Fruit fly (Drosophila melanogaster): ENCODE measurements around the gene CG16711.

CG16711 gene

DNA sequence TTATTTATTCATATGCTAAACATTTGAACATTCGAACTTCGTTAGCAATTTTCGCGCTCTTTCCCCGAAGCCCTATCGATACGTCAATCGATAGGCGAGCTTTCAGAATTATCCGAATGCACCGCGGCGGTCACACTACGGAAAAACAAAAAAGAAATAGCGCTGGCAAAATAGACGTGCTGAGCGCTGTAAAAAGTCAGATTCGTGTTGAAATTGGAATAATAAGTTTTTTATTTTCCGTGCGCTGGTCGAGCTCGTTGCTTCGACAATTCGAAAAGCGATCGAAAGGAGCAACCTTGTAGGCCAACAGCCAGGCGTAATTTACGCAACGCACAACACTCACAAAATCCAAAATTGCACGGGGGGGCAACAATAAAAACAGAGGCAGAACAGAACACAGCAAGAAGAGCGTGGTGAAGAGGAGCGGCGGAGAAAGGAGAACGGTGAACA is 5.9 kb upstream of the CG16711 start, which contains the start of gene Ubc4:
Ubc4 (plus strand) TSS at position 144 of the 450 bp plus-strand sequence.
- TF ChIP-seq Dll (optimal IDR thresholded peaks at IDR 0.05) (no peak), CG8478 (optimal IDR thresholded peaks at IDR 0.05) (no peak), EcR (GFP tag; optimal IDR thresholded peaks at IDR 0.05) (no peak), pan (optimal IDR thresholded peaks at IDR 0.05) (no peak), usp (GFP tag; optimal IDR thresholded peaks at IDR 0.05) (no peak), psq (optimal IDR thresholded peaks at IDR 0.05) (no peak)

DNA sequence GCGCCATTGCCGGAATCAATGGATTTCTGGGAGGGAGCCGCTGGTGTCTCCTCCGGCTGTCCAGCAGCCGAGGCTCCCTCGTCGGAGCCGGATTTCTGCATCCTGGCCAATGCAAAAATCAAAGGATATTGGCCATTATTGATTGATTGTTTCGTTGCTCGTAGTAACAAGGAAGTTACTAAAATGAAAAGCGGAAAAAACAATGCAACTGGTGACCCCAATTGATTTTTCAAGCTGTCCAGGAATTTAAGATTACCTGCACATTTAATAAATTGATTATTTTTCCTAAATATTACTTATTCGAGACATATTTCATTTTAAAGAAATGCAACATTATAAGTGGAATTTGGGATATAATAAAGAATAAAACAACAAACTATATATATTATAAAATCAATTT is 636 bp upstream of the CG16711 start, which contains the start of gene CG6761:
CG6761 (minus strand) TSS at position 101 of the 400 bp plus-strand sequence.
- TF ChIP-seq CG8478 (optimal IDR thresholded peaks at IDR 0.05) (no peak), Dll (optimal IDR thresholded peaks at IDR 0.05) (no peak)

DNA sequence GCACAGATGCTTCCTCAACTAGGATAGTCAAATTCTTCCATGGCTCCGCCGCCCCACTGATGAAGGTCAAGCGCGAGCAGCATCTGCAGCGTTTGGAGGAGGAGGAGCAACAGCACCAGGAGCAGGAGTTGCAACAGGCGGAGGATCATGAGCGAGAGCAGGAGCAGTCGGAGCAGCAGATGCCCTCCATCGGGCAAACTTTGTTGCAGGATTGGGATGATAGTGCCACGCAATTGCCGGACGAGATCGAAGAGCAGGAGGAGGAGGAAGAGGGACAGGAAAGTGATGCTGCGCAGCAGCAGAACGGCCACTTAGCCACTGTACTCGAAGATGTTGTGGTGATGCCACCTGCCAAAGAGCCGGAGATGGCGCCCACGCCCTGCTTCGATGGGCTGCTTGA is 1.5 kb downstream of the CG16711 start:
- TF ChIP-seq psq (optimal IDR thresholded peaks at IDR 0.05) (no peak), Dll (optimal IDR thresholded peaks at IDR 0.05) (no peak), pan (optimal IDR thresholded peaks at IDR 0.05) (no peak), usp (GFP tag; optimal IDR thresholded peaks at IDR 0.05) (no peak), EcR (GFP tag; optimal IDR thresholded peaks at IDR 0.05) (no peak), CG8478 (optimal IDR thresholded peaks at IDR 0.05) (no peak)

DNA sequence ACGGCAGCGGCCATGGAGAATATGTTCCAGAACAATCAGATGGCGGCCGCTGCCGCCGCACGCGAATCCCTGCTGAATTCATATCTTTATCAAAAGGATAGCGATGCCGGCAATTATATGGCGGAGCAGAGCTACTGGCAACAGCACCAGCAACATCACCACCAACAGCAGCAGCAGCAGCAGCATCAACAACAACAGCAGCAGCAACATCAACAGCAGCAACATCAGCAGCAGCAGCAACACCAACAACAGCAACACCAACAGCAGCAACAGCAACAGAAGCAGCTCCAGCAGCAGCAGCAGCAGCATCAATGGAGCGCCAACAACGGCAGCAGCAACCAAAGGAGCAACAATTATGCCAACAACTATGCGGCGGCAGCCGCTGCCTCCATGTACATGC is 4.7 kb downstream of the CG16711 start:
- no peak for TF ChIP-seq usp (GFP tag; optimal IDR thresholded peaks at IDR 0.05)

DNA sequence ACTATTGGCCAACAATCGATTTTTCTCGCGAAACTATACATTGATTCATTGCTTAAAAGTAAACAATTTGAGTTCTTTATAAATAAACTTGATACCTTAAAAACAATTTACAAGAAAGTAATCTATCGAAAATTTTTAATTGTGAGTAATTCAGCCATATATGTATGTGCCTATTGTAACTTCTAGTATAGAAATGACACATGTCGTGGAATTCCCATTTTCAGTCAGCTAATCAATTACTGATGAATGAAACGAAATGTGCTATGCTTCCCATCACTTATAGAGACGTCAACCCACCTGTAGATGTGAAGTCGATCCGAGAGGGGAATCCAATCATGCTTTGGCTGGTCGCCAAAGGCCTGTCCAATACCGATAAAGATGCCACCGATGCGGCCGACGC is 7.1 kb downstream of the CG16711 start:
- TF ChIP-seq usp (GFP tag; optimal IDR thresholded peaks at IDR 0.05) (no peak), EcR (GFP tag; optimal IDR thresholded peaks at IDR 0.05) (no peak), Dll (optimal IDR thresholded peaks at IDR 0.05) (no peak), psq (optimal IDR thresholded peaks at IDR 0.05) (no peak), CG8478 (optimal IDR thresholded peaks at IDR 0.05) (no peak), pan (optimal IDR thresholded peaks at IDR 0.05) (no peak)

DNA sequence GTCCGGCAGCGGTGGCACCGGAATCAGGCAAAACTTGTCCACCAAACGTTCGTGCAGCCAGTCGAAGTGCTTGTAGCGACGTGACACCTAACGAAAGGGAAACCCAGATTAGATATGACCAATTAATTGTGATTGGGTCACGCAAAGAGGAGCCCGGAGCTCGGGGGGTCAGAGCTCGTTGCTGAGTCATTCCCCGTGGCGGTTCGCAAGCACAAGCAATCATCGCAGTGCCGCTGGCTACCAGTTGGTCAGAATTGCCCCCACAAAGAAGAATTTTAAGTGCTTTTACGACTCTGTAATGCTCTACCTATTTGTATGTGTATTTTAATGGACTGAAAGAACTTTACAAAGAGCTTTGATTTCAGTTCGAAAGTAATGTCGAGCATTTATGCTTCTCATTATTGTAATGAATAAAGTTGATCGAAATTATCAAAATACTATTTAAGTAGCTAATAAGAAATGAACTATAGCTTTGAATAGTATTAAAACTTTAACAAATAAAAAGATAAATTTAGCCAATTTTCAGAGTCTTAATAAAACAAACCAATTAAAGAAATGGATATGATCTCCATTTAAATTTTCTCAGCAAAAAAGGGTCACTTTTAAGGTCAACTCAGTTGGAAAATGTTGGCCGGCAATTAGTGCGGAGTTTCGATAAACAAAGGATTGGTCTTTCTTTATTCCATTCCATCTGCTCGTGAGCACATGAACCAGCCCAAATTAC is 8.1 kb downstream of the CG16711 start:
- TF ChIP-seq EcR (GFP tag; optimal IDR thresholded peaks at IDR 0.05): no peak
- TF ChIP-seq usp (GFP tag; optimal IDR thresholded peaks at IDR 0.05): no peak
- no peak for TF ChIP-seq CG8478 (optimal IDR thresholded peaks at IDR 0.05)
- TF ChIP-seq Dll (optimal IDR thresholded peaks at IDR 0.05): no peak
- no peak for TF ChIP-seq pan (optimal IDR thresholded peaks at IDR 0.05)
- TF ChIP-seq psq (optimal IDR thresholded peaks at IDR 0.05): no peak

DNA sequence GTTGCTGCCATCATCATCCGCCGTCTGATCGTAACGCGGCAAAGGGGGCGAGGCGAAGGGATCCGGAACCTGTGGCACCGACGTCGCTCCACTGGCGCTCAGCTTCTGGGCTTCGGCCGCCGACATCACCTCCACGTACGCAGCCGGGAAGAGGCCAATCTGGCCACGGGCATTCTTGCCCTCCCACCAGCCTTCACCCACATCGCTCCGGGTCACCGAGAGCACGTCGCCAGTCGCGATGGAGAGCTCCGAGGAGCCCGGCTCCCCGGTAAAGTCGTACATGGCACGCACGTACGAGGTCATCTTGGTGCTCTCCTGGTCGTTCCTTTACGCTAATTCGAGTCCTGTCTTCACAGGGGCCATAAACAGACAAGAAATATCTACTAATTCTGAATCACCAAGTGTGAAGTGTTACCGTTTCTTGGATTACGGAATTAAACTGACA is 9.3 kb downstream of the CG16711 start, which contains the start of gene SH3PX1:
SH3PX1 (minus strand) TSS at position 445 of the 445 bp plus-strand sequence.
- no peak for TF ChIP-seq usp (GFP tag; optimal IDR thresholded peaks at IDR 0.05)
- TF ChIP-seq psq (optimal IDR thresholded peaks at IDR 0.05): no peak
- no peak for TF ChIP-seq CG8478 (optimal IDR thresholded peaks at IDR 0.05)
- TF ChIP-seq EcR (GFP tag; optimal IDR thresholded peaks at IDR 0.05): no peak
- TF ChIP-seq pan (optimal IDR thresholded peaks at IDR 0.05): no peak
- no peak for TF ChIP-seq Dll (optimal IDR thresholded peaks at IDR 0.05)

DNA sequence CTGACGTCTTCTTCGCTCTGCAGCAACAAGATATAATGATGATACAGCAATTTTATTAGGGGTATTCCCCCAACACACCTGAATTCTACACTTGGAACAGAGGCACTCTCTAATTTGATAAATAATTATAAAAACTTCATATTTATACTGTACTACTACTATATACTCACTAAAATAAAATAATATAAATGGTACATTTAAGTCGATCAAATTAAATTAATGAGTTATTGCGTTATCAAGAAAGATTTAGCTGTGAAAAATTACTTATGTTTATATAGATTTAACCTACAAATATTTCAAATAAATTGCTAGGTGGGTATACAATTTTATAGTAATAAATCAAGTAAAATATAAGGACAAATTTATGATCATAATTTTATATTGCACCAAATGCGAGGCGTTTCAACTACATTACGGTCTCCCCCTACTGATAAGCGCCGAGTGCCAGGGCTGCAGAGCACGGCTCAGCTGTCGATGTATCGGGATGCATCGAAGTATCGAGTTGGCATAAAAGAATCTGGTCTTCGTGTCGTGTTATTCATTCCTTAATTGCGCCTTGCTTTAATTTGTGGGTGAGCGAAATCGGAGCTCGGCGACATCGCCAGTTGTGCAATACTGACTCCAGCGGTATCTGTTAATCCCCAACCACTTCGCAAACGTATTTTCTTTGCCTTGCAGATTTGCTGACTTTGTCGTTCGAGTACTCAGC is 9.9 kb downstream of the CG16711 start, which contains the start of gene vsg:
vsg (plus strand) TSS at position 497 of the 709 bp plus-strand sequence.
- TF ChIP-seq CG8478 (optimal IDR thresholded peaks at IDR 0.05) (no peak), pan (optimal IDR thresholded peaks at IDR 0.05) (no peak), Dll (optimal IDR thresholded peaks at IDR 0.05) (no peak), psq (optimal IDR thresholded peaks at IDR 0.05) (no peak), usp (GFP tag; optimal IDR thresholded peaks at IDR 0.05) (no peak), EcR (GFP tag; optimal IDR thresholded peaks at IDR 0.05) (no peak)

DNA sequence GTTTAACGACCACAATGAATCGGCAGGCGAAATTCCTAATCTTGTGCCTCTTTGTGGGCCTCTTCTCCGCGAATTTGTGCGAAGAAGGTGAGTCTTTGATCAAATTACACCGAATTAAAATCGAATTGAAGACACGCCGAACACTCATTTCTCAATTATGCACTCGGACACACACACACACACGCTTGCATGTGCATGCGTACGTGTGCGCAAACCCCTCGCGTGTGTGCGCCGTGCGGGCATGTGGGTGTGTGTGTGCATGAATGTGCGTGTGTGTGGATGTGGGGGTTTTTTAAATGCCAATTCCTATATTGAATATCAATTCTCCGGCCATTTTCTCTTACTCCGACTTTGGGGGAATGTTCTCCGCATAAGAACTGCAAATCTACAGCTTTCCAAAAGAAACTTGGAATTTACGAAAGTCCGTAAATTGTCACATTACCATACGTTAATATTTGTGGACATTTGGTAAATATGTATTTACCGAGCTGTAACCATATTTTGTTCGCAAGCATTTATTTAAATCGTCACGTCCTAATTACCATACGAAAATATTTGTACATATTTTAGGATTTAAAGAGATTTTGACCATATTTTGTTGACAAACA is 10.5 kb downstream of the CG16711 start:
- TF ChIP-seq pan (optimal IDR thresholded peaks at IDR 0.05): no peak
- no peak for TF ChIP-seq Dll (optimal IDR thresholded peaks at IDR 0.05)
- no peak for TF ChIP-seq CG8478 (optimal IDR thresholded peaks at IDR 0.05)
- no peak for TF ChIP-seq usp (GFP tag; optimal IDR thresholded peaks at IDR 0.05)
- TF ChIP-seq EcR (GFP tag; optimal IDR thresholded peaks at IDR 0.05): no peak
- TF ChIP-seq psq (optimal IDR thresholded peaks at IDR 0.05): no peak

DNA sequence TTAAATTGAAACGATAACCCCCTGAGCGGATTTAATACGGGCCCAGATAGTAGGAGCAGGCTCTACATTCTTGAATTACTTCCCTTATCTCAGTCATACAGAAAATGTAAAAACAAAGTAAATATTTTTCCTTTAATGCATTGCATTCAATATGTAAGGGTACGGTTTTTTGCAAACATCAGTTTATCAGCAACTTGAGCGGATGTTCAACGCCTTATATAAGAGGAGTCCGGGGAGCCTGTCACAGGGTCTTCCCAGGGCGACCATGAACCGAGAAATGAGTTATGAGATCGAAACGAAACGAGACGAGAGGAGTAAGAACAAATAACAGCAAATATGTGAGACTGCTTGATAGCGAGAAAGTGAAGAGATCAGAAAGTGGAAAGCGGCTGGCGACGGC is 12.5 kb downstream of the CG16711 start:
- TF ChIP-seq Dll (optimal IDR thresholded peaks at IDR 0.05) (no peak), EcR (GFP tag; optimal IDR thresholded peaks at IDR 0.05) (no peak), pan (optimal IDR thresholded peaks at IDR 0.05) (no peak), usp (GFP tag; optimal IDR thresholded peaks at IDR 0.05) (no peak), psq (optimal IDR thresholded peaks at IDR 0.05) (no peak), CG8478 (optimal IDR thresholded peaks at IDR 0.05) (no peak)

DNA sequence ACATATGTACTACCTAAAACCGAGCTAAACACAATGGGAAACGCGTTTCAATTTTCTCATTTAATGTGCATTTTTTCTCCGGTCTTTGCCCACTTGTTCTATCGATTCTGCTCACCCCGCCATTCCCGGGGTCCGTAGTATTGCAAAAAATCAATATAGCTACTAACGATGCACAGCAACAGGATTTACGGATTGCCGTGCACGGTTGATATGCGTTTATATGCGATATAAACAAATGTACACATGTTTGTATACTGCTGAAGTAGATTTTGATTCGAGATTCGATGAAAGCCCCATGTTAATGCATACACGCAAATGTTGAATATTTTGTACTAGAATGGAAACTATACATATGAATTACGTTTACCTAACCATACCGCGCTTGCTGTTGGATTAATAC is 13.0 kb downstream of the CG16711 start:
- TF ChIP-seq pan (optimal IDR thresholded peaks at IDR 0.05): no peak
- TF ChIP-seq EcR (GFP tag; optimal IDR thresholded peaks at IDR 0.05): no peak
- no peak for TF ChIP-seq Dll (optimal IDR thresholded peaks at IDR 0.05)
- no peak for TF ChIP-seq psq (optimal IDR thresholded peaks at IDR 0.05)
- no peak for TF ChIP-seq CG8478 (optimal IDR thresholded peaks at IDR 0.05)
- no peak for TF ChIP-seq usp (GFP tag; optimal IDR thresholded peaks at IDR 0.05)

DNA sequence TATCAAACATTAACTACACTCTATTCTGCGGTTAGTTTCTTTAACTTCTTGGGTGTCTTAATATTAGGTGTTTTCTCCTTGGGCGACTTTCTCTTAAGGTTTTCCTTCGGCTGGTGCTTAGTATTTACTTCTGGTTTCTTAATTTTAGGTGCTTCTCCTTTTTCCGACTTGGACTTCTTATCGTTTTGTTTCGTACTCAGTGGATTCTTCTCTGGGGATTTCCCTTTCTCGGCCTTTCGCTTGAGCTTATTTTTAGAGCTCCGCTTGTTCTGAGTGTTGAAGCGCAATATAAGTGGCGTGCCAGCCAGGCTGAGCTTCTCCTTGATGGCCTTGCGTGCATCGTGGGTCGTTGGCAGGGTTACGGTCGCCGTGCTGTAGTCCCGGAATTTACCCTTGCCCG is 13.7 kb downstream of the CG16711 start:
- TF ChIP-seq Dll (optimal IDR thresholded peaks at IDR 0.05) (no peak), EcR (GFP tag; optimal IDR thresholded peaks at IDR 0.05) (no peak), CG8478 (optimal IDR thresholded peaks at IDR 0.05) (no peak), pan (optimal IDR thresholded peaks at IDR 0.05) (no peak), usp (GFP tag; optimal IDR thresholded peaks at IDR 0.05) (no peak), psq (optimal IDR thresholded peaks at IDR 0.05) (no peak)

Measured in whole organism.